Fruit fly (Drosophila melanogaster) whole organism, embryonic: ENCODE measurements around the gene Cpr62Bc.
A peak's percentile ranks its signal among the peaks of the same experiment; 100 is the strongest.

ENCODE experiments used
- CG10147 ChIP-seq: fragments of 200-800 bp; sonication (Bioruptor generic); optimal IDR thresholded peaks from 2 replicates; lab custom pipeline; 2019; ENCODE audit warnings: missing biosample characterization, mild to moderate bottlenecking, missing genetic modification characterization, moderate library complexity
- CG10267 ChIP-seq: fragments of 200-800 bp; sonication (Bioruptor generic); optimal IDR thresholded peaks from 2 replicates; lab custom pipeline; 2018; ENCODE audit warnings: missing biosample characterization, mild to moderate bottlenecking, missing genetic modification characterization, moderate library complexity
- CG10959 ChIP-seq: fragments of 200-800 bp; sonication (Bioruptor generic); IDR thresholded peaks from 2 replicates; pipeline ENCODE4 v1.3.6; 2022; ENCODE audit warnings: missing biosample characterization, missing genetic modification characterization
- CG11398 ChIP-seq: fragments of 200-800 bp; sonication (Bioruptor generic); optimal IDR thresholded peaks from 2 replicates; lab custom pipeline; 2016; ENCODE audit warnings: missing biosample characterization, missing genetic modification characterization
- CG14014 ChIP-seq: fragments of 200-800 bp; sonication (Bioruptor generic); IDR thresholded peaks from 2 replicates; pipeline ENCODE4 v1.3.6; 2022; ENCODE audit warnings: missing biosample characterization, missing genetic modification characterization
- CG14860 ChIP-seq: fragments of 200-800 bp; sonication (Bioruptor generic); IDR thresholded peaks from 3 replicates; pipeline ENCODE4 v1.3.6; 2022; ENCODE audit warnings: missing biosample characterization, missing genetic modification characterization; ENCODE audit not compliant: partially characterized antibody
- CG15479 ChIP-seq: fragments of 200-800 bp; sonication (Bioruptor generic); optimal IDR thresholded peaks from 3 replicates; lab custom pipeline; 2019; ENCODE audit warnings: missing biosample characterization, mild to moderate bottlenecking, missing genetic modification characterization, moderate library complexity
- CG2120 ChIP-seq: fragments of 200-800 bp; sonication (Bioruptor generic); optimal IDR thresholded peaks from 3 replicates; lab custom pipeline; 2016; ENCODE audit warnings: missing biosample characterization, missing genetic modification characterization
- CG2712 ChIP-seq: fragments of 200-800 bp; optimal IDR thresholded peaks from 3 replicates; lab custom pipeline; 2019; ENCODE audit warnings: missing biosample characterization, mild to moderate bottlenecking, missing genetic modification characterization, moderate library complexity
- CG30020 ChIP-seq: fragments of 200-800 bp; optimal IDR thresholded peaks from 2 replicates; lab custom pipeline; 2019; ENCODE audit warnings: missing biosample characterization, mild to moderate bottlenecking, missing genetic modification characterization, moderate library complexity
- CG30403 ChIP-seq: fragments of 200-800 bp; sonication (Bioruptor generic); optimal IDR thresholded peaks from 3 replicates; lab custom pipeline; 2016; ENCODE audit warnings: missing biosample characterization, missing genetic modification characterization
- CG32532 ChIP-seq: fragments of 200-800 bp; sonication (Bioruptor generic); IDR thresholded peaks from 2 replicates; pipeline ENCODE4 v1.3.6; 2022; ENCODE audit warnings: missing biosample characterization, missing genetic modification characterization
- CG32767 ChIP-seq: fragments of 200-800 bp; sonication (Bioruptor generic); IDR thresholded peaks from 2 replicates; pipeline ENCODE4 v1.3.6; 2022; ENCODE audit warnings: missing biosample characterization, missing genetic modification characterization
- CG3407 ChIP-seq: fragments of 200-800 bp; sonication (Bioruptor generic); optimal IDR thresholded peaks from 2 replicates; lab custom pipeline; 2018; ENCODE audit warnings: missing biosample characterization, mild to moderate bottlenecking, missing genetic modification characterization
- CG34224 ChIP-seq: fragments of 200-800 bp; sonication (Bioruptor generic); IDR thresholded peaks from 3 replicates; pipeline ENCODE4 v1.3.6; 2022; ENCODE audit warnings: missing biosample characterization, missing genetic modification characterization; ENCODE audit not compliant: partially characterized antibody
- CG34422 ChIP-seq: fragments of 200-800 bp; sonication (Bioruptor generic); IDR thresholded peaks from 3 replicates; pipeline ENCODE4 v1.3.6; 2022; ENCODE audit warnings: missing biosample characterization, missing genetic modification characterization
- CG3838 ChIP-seq: fragments of 200-800 bp; sonication (Bioruptor generic); optimal IDR thresholded peaks from 3 replicates; lab custom pipeline; 2016; ENCODE audit warnings: missing biosample characterization, missing genetic modification characterization
- CG4360 ChIP-seq: fragments of 200-800 bp; sonication (Bioruptor generic); IDR thresholded peaks from 2 replicates; pipeline ENCODE4 v1.3.6; 2022; ENCODE audit warnings: missing biosample characterization, missing genetic modification characterization
- CG6765 ChIP-seq: fragments of 200-800 bp; sonication (Bioruptor generic); optimal IDR thresholded peaks from 3 replicates; lab custom pipeline; 2017; ENCODE audit warnings: missing biosample characterization, mild to moderate bottlenecking, missing genetic modification characterization
- CG6791 ChIP-seq: fragments of 200-800 bp; sonication (Bioruptor generic); IDR thresholded peaks from 3 replicates; pipeline ENCODE4 v1.3.6; 2022; ENCODE audit warnings: missing biosample characterization, missing genetic modification characterization; ENCODE audit not compliant: partially characterized antibody
- CG7271 ChIP-seq: fragments of 200-800 bp; sonication (Bioruptor generic); optimal IDR thresholded peaks from 2 replicates; lab custom pipeline; 2018; ENCODE audit warnings: missing biosample characterization, mild to moderate bottlenecking, missing genetic modification characterization, moderate library complexity
- CG9215 ChIP-seq: fragments of 200-800 bp; sonication (Bioruptor generic); IDR thresholded peaks from 2 replicates; pipeline ENCODE4 v1.3.6; 2022; ENCODE audit warnings: missing biosample characterization, missing genetic modification characterization
- CG9609 ChIP-seq: fragments of 200-800 bp; sonication (Bioruptor generic); optimal IDR thresholded peaks from 3 replicates; lab custom pipeline; 2016; ENCODE audit warnings: missing biosample characterization, missing genetic modification characterization
- CHES-1-like ChIP-seq: fragments of 200-800 bp; sonication (Bioruptor generic); optimal IDR thresholded peaks from 2 replicates; lab custom pipeline; 2016; ENCODE audit warnings: missing biosample characterization, missing genetic modification characterization
- Dad ChIP-seq: fragments of 200-800 bp; sonication (Bioruptor generic); optimal IDR thresholded peaks from 3 replicates; lab custom pipeline; 2016; ENCODE audit warnings: missing biosample characterization, missing genetic modification characterization
- Dp ChIP-seq: fragments of 200-800 bp; sonication (Bioruptor generic); optimal IDR thresholded peaks from 2 replicates; lab custom pipeline; 2018; ENCODE audit warnings: missing biosample characterization, mild to moderate bottlenecking, missing genetic modification characterization, moderate library complexity
- Dref ChIP-seq: fragments of 200-800 bp; sonication (Bioruptor generic); IDR thresholded peaks from 2 replicates; pipeline ENCODE4 v1.3.6; 2022; ENCODE audit warnings: missing biosample characterization, missing genetic modification characterization
- Ets65A ChIP-seq: fragments of 200-800 bp; sonication (Bioruptor generic); peaks from one replicate; lab custom pipeline; 2016; ENCODE audit warnings: missing biosample characterization, missing genetic modification characterization
- HLH3B ChIP-seq: fragments of 200-800 bp; sonication (Bioruptor generic); IDR thresholded peaks from 2 replicates; pipeline ENCODE4 v1.3.6; 2022; ENCODE audit warnings: missing biosample characterization, missing genetic modification characterization
- HmgZ ChIP-seq: fragments of 200-800 bp; sonication (Bioruptor generic); optimal IDR thresholded peaks from 2 replicates; lab custom pipeline; 2018; ENCODE audit warnings: missing biosample characterization, mild to moderate bottlenecking, missing genetic modification characterization
- Hmx ChIP-seq: fragments of 200-800 bp; sonication (Bioruptor generic); optimal IDR thresholded peaks from 2 replicates; lab custom pipeline; 2016; ENCODE audit warnings: missing biosample characterization, missing genetic modification characterization
- Hsf ChIP-seq: fragments of 200-800 bp; sonication (Bioruptor generic); optimal IDR thresholded peaks from 3 replicates; lab custom pipeline; 2016; ENCODE audit warnings: missing biosample characterization, missing genetic modification characterization
- Kr ChIP-seq: fragments of 200-800 bp; sonication (Bioruptor generic); optimal IDR thresholded peaks from 2 replicates; lab custom pipeline; 2017; ENCODE audit warnings: missing biosample characterization, mild to moderate bottlenecking, missing genetic modification characterization
- Scr ChIP-seq: fragments of 200-800 bp; sonication (Bioruptor generic); IDR thresholded peaks from 2 replicates; pipeline ENCODE4 v1.3.6; 2022; ENCODE audit warnings: missing biosample characterization, missing genetic modification characterization; ENCODE audit not compliant: partially characterized antibody
- Six4 ChIP-seq: fragments of 200-800 bp; sonication (Bioruptor generic); optimal IDR thresholded peaks from 2 replicates; lab custom pipeline; 2016; ENCODE audit warnings: missing biosample characterization, missing genetic modification characterization
- az2 ChIP-seq: fragments of 200-800 bp; sonication (Bioruptor generic); optimal IDR thresholded peaks from 3 replicates; lab custom pipeline; 2016; ENCODE audit warnings: missing biosample characterization, missing genetic modification characterization
- bsh ChIP-seq, 2 experiments: fragments of 200-800 bp; sonication (Bioruptor generic); optimal IDR thresholded peaks; 2 replicates each; lab custom pipeline; 2017 to 2018; ENCODE audit warnings: mild to moderate bottlenecking in 2 of 2, missing biosample characterization in 2 of 2, missing genetic modification characterization in 2 of 2, moderate library complexity in 1 of 2
- cas ChIP-seq: fragments of 200-800 bp; sonication (Bioruptor generic); IDR thresholded peaks from 2 replicates; pipeline ENCODE4 v1.3.6; 2022; ENCODE audit warnings: missing biosample characterization, missing genetic modification characterization
- ci ChIP-seq: fragments of 200-800 bp; sonication (Bioruptor generic); IDR thresholded peaks from 3 replicates; pipeline ENCODE4 v1.3.6; 2022; ENCODE audit warnings: missing biosample characterization, missing genetic modification characterization
- dan ChIP-seq: fragments of 200-800 bp; sonication (Bioruptor generic); IDR thresholded peaks from 2 replicates; pipeline ENCODE4 v1.3.6; 2022; ENCODE audit warnings: missing biosample characterization, missing genetic modification characterization
- dmrt11E ChIP-seq: fragments of 200-800 bp; sonication (Bioruptor generic); optimal IDR thresholded peaks from 3 replicates; lab custom pipeline; 2018; ENCODE audit warnings: missing biosample characterization, mild to moderate bottlenecking, missing genetic modification characterization, moderate library complexity
- emc ChIP-seq: fragments of 200-800 bp; sonication (Bioruptor generic); optimal IDR thresholded peaks from 2 replicates; lab custom pipeline; 2016; ENCODE audit warnings: missing biosample characterization, missing genetic modification characterization
- gt ChIP-seq: fragments of 200-800 bp; sonication (Bioruptor generic); IDR thresholded peaks from 2 replicates; pipeline ENCODE4 v1.3.6; 2022; ENCODE audit warnings: missing biosample characterization, missing genetic modification characterization
- ham ChIP-seq: fragments of 200-800 bp; sonication (Bioruptor generic); IDR thresholded peaks from 2 replicates; pipeline ENCODE4 v1.3.6; 2022; ENCODE audit warnings: missing biosample characterization, missing genetic modification characterization
- hth ChIP-seq: fragments of >200 bp; optimal IDR thresholded peaks from 2 replicates; lab custom pipeline; 2017; ENCODE audit warnings: inconsistent platforms
- insv ChIP-seq, 2 experiments: fragments of 200-800 bp; sonication (Bioruptor generic); optimal IDR thresholded peaks; 3 replicates each; lab custom pipeline; 2016 to 2018; ENCODE audit warnings: missing biosample characterization in 2 of 2, missing genetic modification characterization in 2 of 2
- inv ChIP-seq: fragments of 200-800 bp; sonication (Bioruptor generic); IDR thresholded peaks from 2 replicates; pipeline ENCODE4 v1.3.6; 2022; ENCODE audit warnings: missing biosample characterization, missing genetic modification characterization; ENCODE audit not compliant: partially characterized antibody
- pan ChIP-seq, 4 experiments: fragments of >200 bp in 3 of 4; fragments of 200-800 bp in 1 of 4; sonication (Bioruptor generic) in 1 of 4; optimal IDR thresholded peaks in 3 of 4; IDR thresholded peaks in 1 of 4; 2 replicates each; pipeline versions ENCODE4 v1.3.6 to Lab custom; 2017 to 2022; ENCODE audit warnings: missing biosample characterization in 2 of 4, missing genetic modification characterization in 2 of 4, mixed read lengths in 1 of 4
- psq ChIP-seq: fragments of 200-800 bp; sonication (Bioruptor generic); optimal IDR thresholded peaks from 2 replicates; lab custom pipeline; 2017; ENCODE audit warnings: missing biosample characterization, missing genetic modification characterization
- pum ChIP-seq: fragments of 200-800 bp; sonication (Bioruptor generic); optimal IDR thresholded peaks from 2 replicates; lab custom pipeline; 2016; ENCODE audit warnings: missing biosample characterization, missing genetic modification characterization
- sd ChIP-seq: fragments of 200-800 bp; sonication (Bioruptor generic); optimal IDR thresholded peaks from 3 replicates; lab custom pipeline; 2018; ENCODE audit warnings: missing biosample characterization, mild to moderate bottlenecking, missing genetic modification characterization, moderate library complexity
- shn ChIP-seq: fragments of 200-800 bp; sonication (Bioruptor generic); optimal IDR thresholded peaks from 3 replicates; lab custom pipeline; 2016; ENCODE audit warnings: missing biosample characterization, missing genetic modification characterization

Cpr62Bc gene

DNA sequence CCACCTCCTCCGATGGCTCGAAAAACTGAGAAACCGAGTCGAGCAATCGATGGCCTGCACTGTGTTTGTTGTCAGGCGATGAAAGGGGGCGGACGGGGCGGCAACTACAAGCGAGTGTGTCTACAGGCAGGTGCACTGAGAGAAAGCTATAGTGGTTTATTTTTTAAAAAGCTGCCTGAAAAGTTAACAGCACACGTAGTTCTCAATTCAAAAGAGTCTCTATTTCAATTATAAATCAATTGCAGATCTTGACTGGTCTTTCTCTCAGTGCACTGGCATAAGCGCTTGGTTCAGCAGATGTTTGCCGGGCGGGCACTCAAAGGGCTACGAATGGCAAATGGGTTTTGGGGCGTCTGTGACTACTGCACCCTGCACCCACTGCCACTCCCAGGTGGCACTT lies 38.8 kb upstream of the Cpr62Bc start (continued):
- TF ChIP-seq inv (GFP tag; lab: Robert Waterston, UW) (no peak), CG30403 (GFP tag; lab: Kevin White, UChicago) (no peak), CG14860 (GFP tag; lab: Robert Waterston, UW) (no peak), CG2120 (GFP tag; lab: Kevin White, UChicago) (no peak), CG14014 (GFP tag; lab: Robert Waterston, UW) (peak; percentile 46; the same call in 1 of the 2 replicates), CG10147 (GFP tag; lab: Kevin White, UChicago) (no peak), CG11398 (GFP tag; lab: Kevin White, UChicago) (no peak), HLH3B (peak; percentile 62; the same call in 1 of the 2 replicates), pum (GFP tag; lab: Kevin White, UChicago) (no peak), CG3838 (GFP tag; lab: Kevin White, UChicago) (no peak), Dp (no peak), CG10959 (no peak), CG4360 (GFP tag; lab: Robert Waterston, UW) (no peak), CG10267 (tag; lab: Kevin White, UChicago) (no peak), psq (GFP tag; lab: Kevin White, UChicago) (no peak), pan (optimal IDR thresholded peaks at IDR 0.05; lab: Kevin White, UChicago) (no peak), pan (GFP tag; optimal IDR thresholded peaks at IDR 0.05 in 1 of 2, IDR thresholded peaks at IDR 0.05 in 1 of 2) (peak in 1 of 2 experiments; percentile 71), CG7271 (no peak), insv (GFP tag; optimal IDR thresholded peaks at IDR 0.05; lab: Kevin White, UChicago) (no peak), CG32767 (GFP tag; lab: Robert Waterston, UW) (no peak), Hsf (GFP tag; lab: Kevin White, UChicago) (no peak), CG3407 (GFP tag; lab: Kevin White, UChicago) (no peak), cas (GFP tag; lab: Robert Waterston, UW) (no peak), ci (GFP tag; lab: Robert Waterston, UW) (peak; percentile 62), Scr (GFP tag; lab: Robert Waterston, UW) (no peak), CG6791 (GFP tag; lab: Robert Waterston, UW) (no peak), ham (GFP tag; lab: Robert Waterston, UW) (no peak), emc (GFP tag; lab: Kevin White, UChicago) (no peak), CG2712 (tag; lab: Kevin White, UChicago) (no peak), CG34224 (GFP tag; lab: Robert Waterston, UW) (no peak), CG15479 (no peak), hth (lab: Kevin White, UChicago) (no peak), dan (GFP tag; lab: Robert Waterston, UW) (no peak), Hmx (GFP tag; lab: Kevin White, UChicago) (no peak), Ets65A (peak; percentile 43), CHES-1-like (GFP tag; lab: Kevin White, UChicago) (no peak), Dref (no peak), HmgZ (tag; lab: Kevin White, UChicago) (no peak), CG30020 (tag; lab: Kevin White, UChicago) (no peak), Dad (GFP tag; lab: Kevin White, UChicago) (peak; percentile 18), shn (GFP tag; lab: Kevin White, UChicago) (no peak), sd (tag; lab: Kevin White, UChicago) (no peak), bsh (GFP tag; optimal IDR thresholded peaks at IDR 0.05; lab: Kevin White, UChicago) (no peak), az2 (GFP tag; lab: Kevin White, UChicago) (no peak), Kr (GFP tag; lab: Kevin White, UChicago) (no peak), CG32532 (peak; percentile 60; the same call in 1 of the 2 replicates), CG9609 (GFP tag; lab: Kevin White, UChicago) (no peak), CG34422 (GFP tag; lab: Robert Waterston, UW) (peak; percentile 48; the same call in 1 of the 3 replicates), dmrt11E (tag; lab: Kevin White, UChicago) (no peak), gt (no peak), CG9215 (GFP tag; lab: Robert Waterston, UW) (peak; percentile 6; the same call in 1 of the 2 replicates), Six4 (GFP tag; lab: Kevin White, UChicago) (no peak), CG6765 (GFP tag; lab: Kevin White, UChicago) (no peak)
